Fruit fly (Drosophila melanogaster): ENCODE data around the gene CG16789.

Gene CG16789

DNA sequence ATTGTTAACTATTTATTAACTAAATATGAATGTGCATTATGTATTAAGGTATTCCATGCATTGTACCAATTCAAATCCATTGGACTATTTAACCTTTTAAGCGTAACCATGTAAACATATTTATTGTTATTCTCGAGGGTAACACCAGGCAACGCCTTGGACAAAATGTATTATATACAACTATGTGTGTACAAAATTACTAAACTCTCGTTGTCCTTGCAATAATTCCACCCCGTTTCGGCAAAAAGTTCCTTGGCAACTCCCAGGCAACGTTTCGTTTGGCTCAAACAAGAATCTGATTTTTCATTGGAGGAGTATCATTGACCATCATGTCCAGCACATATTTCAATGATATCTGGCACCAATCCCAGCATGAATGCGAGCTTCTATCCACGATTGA is at the start of gene CG16789:
TSS of gene CG16789 (plus strand) at position 301 of the 400 bp plus-strand sequence.
- TF ChIP-seq CG17801 (GFP tag; optimal IDR thresholded peaks at IDR 0.05; ENCODE audit: partially characterized antibody), result no peak

DNA sequence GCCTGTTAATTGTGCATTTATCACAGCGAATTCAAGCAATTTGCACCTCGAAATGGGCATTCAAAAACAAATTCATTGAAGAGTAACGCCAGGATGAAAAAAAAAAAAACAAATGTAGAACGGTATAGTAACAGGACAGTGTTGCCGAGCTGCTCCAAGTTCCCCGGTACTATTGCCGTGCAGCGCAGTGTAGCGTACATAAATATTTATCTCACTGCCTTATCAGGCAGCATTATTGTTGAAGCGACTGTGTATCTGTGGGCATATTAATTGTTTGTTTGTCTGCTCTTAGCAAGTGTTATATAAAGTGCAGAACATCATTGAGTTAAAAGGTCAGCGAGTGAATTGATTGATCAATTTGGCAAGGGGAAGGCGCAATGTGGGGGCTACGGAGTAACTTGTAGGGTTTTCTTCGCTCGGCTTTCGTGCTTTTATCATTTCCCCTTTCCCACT is 49.6 kb upstream of the CG16789 start:
- no peak for TF ChIP-seq CG17801 (GFP tag; optimal IDR thresholded peaks at IDR 0.05; ENCODE audit: partially characterized antibody)

DNA sequence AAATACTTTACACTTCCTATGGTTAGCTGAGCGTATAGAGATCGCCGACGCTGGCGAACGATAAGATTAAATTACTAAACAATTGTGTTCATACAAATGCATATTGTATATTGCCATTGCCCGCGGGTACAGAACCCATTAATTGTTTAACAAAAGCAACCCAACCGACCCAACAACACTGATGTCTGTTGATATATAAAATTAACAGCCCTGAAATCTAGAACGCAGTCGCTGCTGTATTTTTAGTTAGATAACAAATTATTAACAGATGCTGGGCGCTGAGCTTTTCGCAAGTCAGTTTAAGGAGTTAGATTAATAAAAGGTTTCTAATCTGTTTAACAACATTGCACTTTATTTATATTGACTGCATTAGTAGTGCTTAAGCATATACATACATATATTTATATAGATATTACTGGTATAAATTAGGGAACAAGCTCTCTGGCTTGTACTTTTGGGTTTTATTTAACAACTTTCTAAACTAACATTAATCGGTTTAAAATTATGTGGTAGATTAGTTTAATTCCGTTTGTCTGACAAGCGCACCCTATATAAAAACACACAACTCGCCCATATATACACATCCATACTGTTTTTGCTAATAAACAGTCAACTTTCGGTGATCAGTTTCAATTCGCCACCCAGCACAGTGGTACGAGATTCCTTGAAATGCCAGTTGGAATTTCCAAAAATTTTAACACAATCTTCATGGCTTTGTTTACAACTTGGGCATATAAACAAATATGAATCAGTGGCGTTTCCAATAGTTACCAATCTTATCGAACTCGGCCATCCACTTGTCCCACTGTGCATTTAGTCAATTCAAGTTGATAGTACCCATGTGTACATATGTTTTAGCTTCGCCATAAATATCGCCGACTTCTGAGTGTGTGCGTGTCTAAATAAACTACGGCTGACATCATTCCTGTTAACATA is 37.8 kb upstream of the CG16789 start:
- peak; percentile 71 for TF ChIP-seq CG17801 (GFP tag; optimal IDR thresholded peaks at IDR 0.05; ENCODE audit: partially characterized antibody)

DNA sequence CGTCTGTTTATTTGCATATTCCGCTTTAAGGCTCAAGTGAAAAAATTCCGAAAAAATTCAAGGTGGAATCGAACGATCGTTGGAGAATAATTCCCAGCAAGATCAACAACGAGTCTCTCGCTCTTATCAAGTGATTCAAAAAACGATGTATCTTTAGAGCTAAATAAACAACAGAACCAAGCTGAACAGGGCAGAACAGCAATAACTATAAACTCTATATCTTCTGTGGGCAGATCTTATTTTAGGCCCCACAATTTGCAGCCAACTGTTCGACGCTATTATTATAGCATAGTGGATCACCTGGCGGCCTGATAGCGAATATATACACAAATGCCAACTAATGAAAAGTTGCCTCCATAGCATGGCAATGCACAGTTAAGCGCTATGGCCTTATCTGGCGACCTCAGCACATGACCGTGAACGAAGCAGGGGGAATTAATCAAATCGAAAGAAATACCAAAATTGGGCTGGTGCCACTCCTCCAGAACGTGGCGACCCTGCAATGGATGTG is 36.6 kb upstream of the CG16789 start:
- no peak for TF ChIP-seq CG17801 (GFP tag; optimal IDR thresholded peaks at IDR 0.05; ENCODE audit: partially characterized antibody)

DNA sequence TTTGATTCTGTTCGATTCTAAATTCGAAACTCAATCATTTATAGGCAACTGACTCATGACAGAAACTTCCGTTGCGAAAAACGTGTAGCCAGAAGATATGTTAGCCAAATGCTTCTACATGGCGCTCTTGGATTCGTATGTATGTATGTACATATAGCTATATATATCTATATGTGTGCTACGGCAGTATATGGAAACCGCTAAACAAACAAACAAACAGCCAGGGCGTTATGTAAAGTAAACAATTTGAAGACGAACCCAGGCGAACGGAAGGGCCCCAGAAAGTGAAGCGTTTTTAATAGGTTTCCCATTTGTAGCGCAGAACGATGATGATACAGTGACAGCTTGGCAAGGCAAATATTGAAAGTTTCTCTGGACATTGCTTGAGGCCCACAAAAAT is 36.1 kb upstream of the CG16789 start:
- TF ChIP-seq CG17801 (GFP tag; optimal IDR thresholded peaks at IDR 0.05; ENCODE audit: partially characterized antibody), result no peak

DNA sequence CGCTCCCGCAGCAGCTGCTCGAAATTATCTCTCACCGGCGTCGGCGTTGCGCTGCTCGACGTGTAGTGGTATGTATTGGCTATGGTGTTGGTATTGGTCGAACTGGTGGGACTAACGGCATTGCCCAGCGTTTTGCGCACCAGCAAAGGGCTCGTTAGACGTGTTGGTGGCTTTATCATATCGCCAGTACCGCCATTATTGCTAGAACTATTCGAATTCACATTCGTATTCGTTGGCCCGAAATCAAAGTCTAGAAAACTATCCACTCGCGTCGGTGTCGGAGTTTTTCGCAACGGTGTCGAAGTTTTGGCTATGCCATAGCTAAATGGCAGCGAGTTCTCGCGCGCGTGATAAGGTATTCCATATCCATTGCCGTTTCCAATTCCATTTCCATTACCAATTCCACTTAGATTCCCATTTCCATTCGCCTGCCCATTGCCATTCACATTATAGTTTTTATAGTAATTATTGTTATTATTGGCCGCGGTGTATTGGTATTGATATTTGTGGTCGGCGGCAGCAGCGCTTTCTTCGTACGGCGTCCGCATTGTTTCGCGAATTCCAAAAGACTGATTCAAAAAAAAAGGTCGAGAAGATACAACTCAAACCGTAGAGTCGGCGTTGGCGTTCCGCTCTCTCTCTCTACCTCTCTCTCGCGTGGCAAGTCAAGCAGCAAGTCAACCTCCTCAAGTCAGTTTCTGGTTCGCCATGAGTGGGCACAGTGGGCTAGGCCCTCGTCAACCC is 33.4 kb upstream of the CG16789 start, which contains the start of gene by:
TSS of gene by (minus strand) at position 575 of the 744 bp plus-strand sequence.
- no peak for TF ChIP-seq CG17801 (GFP tag; optimal IDR thresholded peaks at IDR 0.05; ENCODE audit: partially characterized antibody)

DNA sequence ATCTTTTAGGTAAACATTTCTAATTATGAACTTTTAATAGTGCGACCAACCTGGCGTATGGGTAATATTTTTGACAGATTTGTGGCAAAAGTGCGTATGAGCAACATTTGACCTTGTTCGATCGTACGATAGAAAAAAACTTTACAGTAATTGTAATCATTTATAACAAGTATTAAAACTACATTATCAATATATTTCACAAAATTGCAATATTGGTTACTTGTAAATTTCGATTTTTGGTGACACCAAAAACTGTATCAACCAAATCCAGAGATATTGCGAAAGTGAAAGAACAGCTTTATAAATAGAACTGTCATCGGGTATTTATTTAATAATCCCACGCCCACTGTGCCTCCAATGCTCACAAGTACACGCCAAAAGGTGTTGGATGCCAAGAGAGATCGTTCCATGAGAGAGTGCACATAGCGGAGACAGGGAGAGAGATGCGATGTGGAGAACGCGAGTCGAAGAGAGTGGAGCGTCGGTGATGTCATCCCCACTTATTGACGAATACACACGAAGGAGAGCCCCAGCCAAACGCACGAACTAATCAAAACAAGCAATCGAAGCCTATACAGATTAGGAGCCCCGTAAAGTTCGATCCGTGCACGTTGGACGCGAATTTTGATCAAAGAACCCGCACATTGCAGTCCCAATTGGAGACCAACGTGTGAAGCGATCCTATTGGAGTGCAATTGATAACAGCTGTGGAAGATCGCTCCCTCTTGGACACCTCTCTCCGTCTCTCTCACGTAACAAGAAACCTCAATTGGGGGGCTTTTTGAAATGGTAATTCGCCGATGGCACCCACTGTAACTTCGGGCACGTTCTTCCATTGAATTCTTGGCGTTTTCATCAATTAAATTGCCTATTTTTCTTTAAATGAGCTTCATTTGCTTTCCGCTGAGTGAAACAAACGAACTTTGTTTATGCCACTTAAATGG is 32.5 kb upstream of the CG16789 start:
- peak; percentile 77 for TF ChIP-seq CG17801 (GFP tag; optimal IDR thresholded peaks at IDR 0.05; ENCODE audit: partially characterized antibody)

DNA sequence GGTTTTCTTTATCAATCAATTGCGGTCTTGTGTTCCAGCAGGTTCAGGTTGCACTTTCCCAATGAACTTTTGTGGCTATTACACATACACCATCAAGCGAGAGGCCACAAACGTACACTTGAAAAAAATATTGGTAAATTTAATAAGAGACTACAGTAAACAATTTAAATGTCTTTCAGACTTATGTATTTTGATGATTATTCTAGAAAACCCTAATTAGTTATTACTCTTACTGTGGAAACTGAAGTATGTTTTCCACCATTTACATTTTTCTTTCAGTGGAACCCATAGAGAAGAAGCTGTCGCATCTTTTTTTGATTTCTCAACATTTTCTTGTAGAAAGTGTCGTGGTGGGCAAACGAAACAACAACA is 31.9 kb upstream of the CG16789 start:
- TF ChIP-seq CG17801 (GFP tag; optimal IDR thresholded peaks at IDR 0.05; ENCODE audit: partially characterized antibody), result peak; percentile 72

DNA sequence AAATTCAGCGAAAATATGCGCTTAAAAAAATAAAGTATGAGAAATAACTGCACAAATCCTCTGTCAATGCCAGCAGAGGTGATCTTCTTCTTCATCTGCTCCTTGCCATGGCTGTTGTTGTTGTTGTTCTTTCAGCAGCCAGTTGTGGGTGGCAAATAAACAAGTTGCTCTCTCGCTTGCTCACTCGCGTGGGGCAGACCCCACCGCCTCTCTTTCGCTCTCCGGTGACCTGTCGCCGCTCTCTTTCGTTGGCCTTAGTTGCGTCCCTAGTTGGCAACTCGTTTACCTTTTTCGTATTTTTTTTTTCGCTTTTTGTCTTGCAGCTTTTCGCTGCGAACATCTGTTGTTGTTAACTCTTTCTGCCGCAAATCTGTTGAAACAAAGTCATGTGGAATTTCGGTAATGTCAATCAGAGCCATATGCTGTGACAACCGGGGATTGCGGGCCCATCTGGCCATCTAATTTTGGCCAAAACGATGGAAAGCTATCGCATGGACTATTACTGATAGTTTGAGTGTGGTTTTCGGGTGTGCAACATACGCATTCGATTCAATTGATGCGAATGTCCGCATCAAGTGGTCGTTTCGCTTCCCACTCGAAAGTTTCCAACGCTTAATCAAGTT is 31.3 kb upstream of the CG16789 start:
- TF ChIP-seq CG17801 (GFP tag; optimal IDR thresholded peaks at IDR 0.05; ENCODE audit: partially characterized antibody), result no peak

DNA sequence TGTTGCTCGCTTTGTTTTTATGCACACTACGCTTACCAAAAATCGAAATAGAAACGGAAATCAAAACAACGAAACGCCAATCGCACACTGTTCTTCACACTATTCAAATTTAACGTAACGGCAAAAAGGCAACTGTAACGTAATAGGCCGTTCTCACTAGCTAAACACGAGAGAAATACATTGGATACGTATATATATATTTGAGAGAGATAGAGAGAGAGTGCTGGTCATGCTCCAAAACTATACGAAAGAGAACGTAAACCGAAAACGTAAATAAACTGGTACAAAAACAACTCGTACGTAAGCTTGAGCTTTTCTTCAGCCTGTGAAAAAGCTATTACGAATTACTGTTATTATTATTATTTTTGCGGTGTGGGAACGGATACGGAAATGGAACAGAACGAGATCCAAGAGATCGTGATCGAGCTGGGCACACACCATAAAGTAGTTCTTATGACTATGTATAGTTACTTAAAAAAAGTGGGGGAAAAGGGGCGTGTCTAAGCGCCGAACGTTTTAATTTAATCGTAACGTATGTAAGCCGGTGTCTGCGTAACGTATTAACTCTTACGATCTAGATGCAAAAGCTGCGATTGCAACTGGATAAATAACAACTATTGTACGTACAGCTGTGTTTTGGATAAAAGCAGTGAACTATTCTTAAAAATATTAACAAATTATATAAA is 22.4 kb upstream of the CG16789 start:
- no peak for TF ChIP-seq CG17801 (GFP tag; optimal IDR thresholded peaks at IDR 0.05; ENCODE audit: partially characterized antibody)

DNA sequence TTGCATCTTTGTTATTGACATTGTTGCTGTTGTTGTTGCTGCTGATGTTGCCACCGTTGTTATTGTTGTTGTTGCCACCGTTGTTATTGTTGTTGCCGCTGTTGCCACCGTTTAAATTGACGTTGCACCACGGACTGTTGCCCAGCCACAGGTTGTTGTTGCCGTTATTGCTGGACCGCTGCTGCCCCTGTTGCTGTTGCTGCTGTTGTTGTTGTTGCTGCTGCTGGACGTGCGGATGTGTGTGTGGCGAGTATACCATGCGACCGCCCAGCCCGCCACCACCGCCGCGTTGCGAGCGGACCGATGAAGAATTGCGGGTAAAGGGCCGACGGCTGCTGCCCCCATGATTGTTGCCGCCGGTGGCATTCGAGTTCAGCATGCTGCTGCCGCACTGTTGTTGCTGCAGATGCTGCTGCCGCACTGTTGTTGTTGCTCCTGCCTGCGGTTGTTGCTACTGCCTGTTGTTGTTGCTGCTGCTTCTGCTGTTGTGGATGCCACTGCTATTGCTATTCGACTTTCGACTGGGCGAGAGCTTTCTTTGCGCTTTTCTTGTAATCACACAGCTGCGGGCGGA is 19.1 kb upstream of the CG16789 start:
- no peak for TF ChIP-seq CG17801 (GFP tag; optimal IDR thresholded peaks at IDR 0.05; ENCODE audit: partially characterized antibody)

DNA sequence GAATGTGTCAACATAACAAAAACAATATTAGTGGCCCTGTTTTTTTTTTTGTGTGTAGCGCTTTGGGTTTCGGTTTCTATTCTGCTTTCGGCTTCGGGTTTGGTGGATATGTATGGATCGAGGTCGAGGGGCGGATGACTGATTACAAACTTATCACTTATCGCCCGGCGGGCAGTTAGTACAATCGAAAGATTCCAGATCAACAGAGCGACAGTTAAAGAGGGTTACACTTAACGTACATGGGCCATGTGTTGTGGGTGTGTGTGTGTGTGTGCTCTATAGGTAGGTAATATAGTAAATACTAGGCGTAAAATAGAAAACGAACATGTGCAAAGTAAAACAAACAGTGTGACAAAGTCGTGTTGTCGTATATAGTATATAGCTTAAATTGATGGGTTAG is 17.2 kb upstream of the CG16789 start:
- TF ChIP-seq CG17801 (GFP tag; optimal IDR thresholded peaks at IDR 0.05; ENCODE audit: partially characterized antibody), result no peak

Data from ovary, adult (tissue).